Worm (Caenorhabditis elegans) whole organism, L3 larva: ENCODE results near the gene T05C1.1.

Experiments
- ZK546.5 ChIP-seq: sonication (generic microtip); optimal IDR thresholded peaks from 2 replicates; lab custom pipeline; 2017; ENCODE audit warnings: missing biosample characterization, missing genetic modification characterization
- ceh-82 ChIP-seq: fragments of 150-350 bp; optimal IDR thresholded peaks from 2 replicates; lab custom pipeline; 2014; ENCODE audit warnings: missing biosample characterization, missing genetic modification characterization
- egl-27 ChIP-seq: sonication (generic microtip); optimal IDR thresholded peaks from 4 replicates; lab custom pipeline; 2017; ENCODE audit warnings: missing biosample characterization, missing genetic modification reagents, missing genetic modification characterization
- elt-1 ChIP-seq: fragments of 150-350 bp; optimal IDR thresholded peaks from 2 replicates; lab custom pipeline; 2014; ENCODE audit warnings: missing biosample characterization, missing genetic modification characterization
- jun-1 ChIP-seq: fragments of 150-350 bp; optimal IDR thresholded peaks from 2 replicates; lab custom pipeline; 2014; ENCODE audit warnings: missing biosample characterization, missing genetic modification reagents, missing genetic modification characterization
- nfya-1 ChIP-seq: sonication (generic microtip); optimal IDR thresholded peaks from 2 replicates; lab custom pipeline; 2017; ENCODE audit warnings: missing genetic modification characterization, mild to moderate bottlenecking, missing compliant biosample characterization, antibody characterized with exemption, moderate library complexity; ENCODE audit not compliant: insufficient read depth
- nhr-237 ChIP-seq: fragments of 150-350 bp; optimal IDR thresholded peaks from 2 replicates; lab custom pipeline; 2014; ENCODE audit warnings: missing biosample characterization, missing genetic modification characterization
- nhr-25 ChIP-seq: sonication (generic microtip); optimal IDR thresholded peaks from 2 replicates; lab custom pipeline; 2017; ENCODE audit warnings: missing biosample characterization, missing genetic modification characterization
- nhr-43 ChIP-seq: sonication (generic microtip); optimal IDR thresholded peaks from 2 replicates; lab custom pipeline; 2016; ENCODE audit warnings: mild to moderate bottlenecking, missing genetic modification characterization, missing compliant biosample characterization; ENCODE audit not compliant: poor library complexity, severe bottlenecking
- nhr-76 ChIP-seq: fragments of 150-350 bp; sonication (generic microtip); optimal IDR thresholded peaks from 5 replicates; lab custom pipeline; 2014; ENCODE audit warnings: missing biosample characterization, missing genetic modification characterization
- nhr-77 ChIP-seq: fragments of 150-350 bp; optimal IDR thresholded peaks from 2 replicates; lab custom pipeline; 2014; ENCODE audit warnings: missing biosample characterization, missing genetic modification characterization
- pha-4 ChIP-seq: fragments of 150-350 bp; optimal IDR thresholded peaks from 2 replicates; lab custom pipeline; 2014; ENCODE audit warnings: missing biosample characterization, missing genetic modification reagents, missing genetic modification characterization
- snpc-4 ChIP-seq: fragments of 150-350 bp; optimal IDR thresholded peaks from 2 replicates; lab custom pipeline; 2014; ENCODE audit warnings: missing biosample characterization, missing genetic modification characterization
- ztf-11 ChIP-seq: fragments of 150-350 bp; optimal IDR thresholded peaks from 2 replicates; lab custom pipeline; 2014; ENCODE audit warnings: missing biosample characterization, missing genetic modification characterization

DNA sequence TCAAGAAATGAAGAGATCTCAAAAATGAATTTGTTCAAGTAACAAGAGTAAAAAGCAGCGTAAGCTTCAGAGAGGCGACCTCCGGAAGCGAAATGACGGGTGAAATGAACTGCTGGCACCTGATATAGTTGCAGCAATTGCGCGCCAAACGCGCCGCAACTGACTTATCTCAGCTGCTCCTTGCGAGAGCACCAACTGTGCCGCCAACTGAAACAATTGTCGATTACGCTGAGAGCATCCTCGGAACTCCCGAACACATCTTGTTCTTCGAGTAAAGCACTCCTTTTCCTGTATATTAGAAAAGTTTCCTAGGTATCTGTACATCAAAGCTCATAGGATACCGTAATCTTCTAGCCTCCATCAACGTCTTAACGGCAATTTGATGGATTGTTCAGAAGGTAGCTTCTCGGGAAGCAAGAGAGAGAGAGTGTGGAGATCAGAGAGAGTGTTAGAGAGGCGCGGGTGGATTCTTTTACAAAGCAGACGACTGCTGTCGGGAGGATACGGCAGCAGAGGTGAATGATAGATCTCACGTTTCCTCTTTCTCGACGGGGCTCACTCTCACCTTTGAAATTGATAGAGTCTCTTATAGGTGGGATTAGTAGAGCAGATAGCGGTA is 41.7 kb downstream of the T05C1.1 start:
- no peak for TF ChIP-seq nhr-237 (tag; lab: Kevin White, UChicago)
- no peak for TF ChIP-seq nhr-77 (tag; lab: Kevin White, UChicago)
- no peak for TF ChIP-seq snpc-4 (tag; lab: Kevin White, UChicago)
- TF ChIP-seq ceh-82 (tag; lab: Kevin White, UChicago): no peak
- TF ChIP-seq ztf-11 (tag; lab: Kevin White, UChicago): no peak
- TF ChIP-seq ZK546.5 (tag; lab: Kevin White, UChicago): no peak
- no peak for TF ChIP-seq nhr-25 (tag; lab: Kevin White, UChicago)
- no peak for TF ChIP-seq pha-4 (tag; lab: Kevin White, UChicago)
- TF ChIP-seq egl-27: no peak
- no peak for TF ChIP-seq elt-1 (tag; lab: Kevin White, UChicago)
- TF ChIP-seq nfya-1: no peak
- TF ChIP-seq jun-1 (tag; lab: Kevin White, UChicago): no peak
- no peak for TF ChIP-seq nhr-76
- no peak for TF ChIP-seq nhr-43 (tag; lab: Kevin White, UChicago)
